Worm (Caenorhabditis elegans) whole organism, L3 larva: Measurements from ENCODE around the gene sdf-9.
A peak's percentile ranks its signal among the peaks of the same experiment; 100 is the strongest.

Experiments
- R02D3.7 ChIP-seq: fragments of 150-350 bp; optimal IDR thresholded peaks from 2 replicates; lab custom pipeline; 2014; ENCODE audit warnings: missing biosample characterization, missing genetic modification characterization
- ZK546.5 ChIP-seq: sonication (generic microtip); optimal IDR thresholded peaks from 2 replicates; lab custom pipeline; 2017; ENCODE audit warnings: missing biosample characterization, missing genetic modification characterization
- aly-2 ChIP-seq: fragments of 150-350 bp; optimal IDR thresholded peaks from 2 replicates; lab custom pipeline; 2014; ENCODE audit warnings: missing biosample characterization, missing genetic modification characterization
- ama-1 ChIP-seq: fragments of 150-350 bp; optimal IDR thresholded peaks from 2 replicates; lab custom pipeline; 2018
- ceh-16 ChIP-seq: sonication (generic microtip); optimal IDR thresholded peaks from 2 replicates; lab custom pipeline; 2017; ENCODE audit warnings: missing biosample characterization, missing genetic modification characterization
- ceh-28 ChIP-seq: fragments of 150-350 bp; optimal IDR thresholded peaks from 2 replicates; lab custom pipeline; 2014; ENCODE audit warnings: missing biosample characterization, missing genetic modification reagents, missing genetic modification characterization
- ceh-82 ChIP-seq: fragments of 150-350 bp; optimal IDR thresholded peaks from 2 replicates; lab custom pipeline; 2014; ENCODE audit warnings: missing biosample characterization, missing genetic modification characterization
- daf-12 ChIP-seq: fragments of 150-350 bp; optimal IDR thresholded peaks from 2 replicates; lab custom pipeline; 2014; ENCODE audit warnings: missing biosample characterization, missing genetic modification reagents, missing genetic modification characterization
- egl-27 ChIP-seq: sonication (generic microtip); optimal IDR thresholded peaks from 4 replicates; lab custom pipeline; 2017; ENCODE audit warnings: missing biosample characterization, missing genetic modification reagents, missing genetic modification characterization
- egl-5 ChIP-seq: fragments of 150-350 bp; optimal IDR thresholded peaks from 2 replicates; lab custom pipeline; 2017; ENCODE audit warnings: missing biosample characterization, missing genetic modification reagents, missing genetic modification characterization, inconsistent platforms
- elt-1 ChIP-seq: fragments of 150-350 bp; optimal IDR thresholded peaks from 2 replicates; lab custom pipeline; 2014; ENCODE audit warnings: missing biosample characterization, missing genetic modification characterization
- elt-2 ChIP-seq: sonication (generic microtip); optimal IDR thresholded peaks from 2 replicates; lab custom pipeline; 2016; ENCODE audit warnings: missing genetic modification reagents, mild to moderate bottlenecking, missing genetic modification characterization, missing compliant biosample characterization
- eor-1 ChIP-seq, 2 experiments: fragments of 150-350 bp; optimal IDR thresholded peaks; 2 replicates each; lab custom pipeline; 2014 to 2018; ENCODE audit warnings: missing biosample characterization in 2 of 2, missing genetic modification characterization in 2 of 2
- fkh-10 ChIP-seq: sonication (generic microtip); optimal IDR thresholded peaks from 2 replicates; lab custom pipeline; 2017; ENCODE audit warnings: missing biosample characterization, missing genetic modification reagents, missing genetic modification characterization
- fos-1 ChIP-seq: fragments of 150-350 bp; optimal IDR thresholded peaks from 2 replicates; lab custom pipeline; 2014; ENCODE audit warnings: missing biosample characterization, missing genetic modification characterization
- hmg-11 ChIP-seq: sonication (generic microtip); optimal IDR thresholded peaks from 2 replicates; lab custom pipeline; 2016; ENCODE audit warnings: missing genetic modification characterization, missing compliant biosample characterization
- jun-1 ChIP-seq: fragments of 150-350 bp; optimal IDR thresholded peaks from 2 replicates; lab custom pipeline; 2014; ENCODE audit warnings: missing biosample characterization, missing genetic modification reagents, missing genetic modification characterization
- lin-15B ChIP-seq: fragments of 150-350 bp; optimal IDR thresholded peaks from 2 replicates; lab custom pipeline; 2014; ENCODE audit warnings: missing biosample characterization, missing genetic modification characterization
- lin-39 ChIP-seq: fragments of 150-350 bp; optimal IDR thresholded peaks from 2 replicates; lab custom pipeline; 2018; ENCODE audit warnings: missing biosample characterization, missing genetic modification reagents, missing genetic modification characterization
- lsy-12 ChIP-seq: sonication (generic microtip); optimal IDR thresholded peaks from 2 replicates; lab custom pipeline; 2016; ENCODE audit warnings: mild to moderate bottlenecking, missing genetic modification characterization, missing compliant biosample characterization
- mdl-1 ChIP-seq: fragments of 150-350 bp; optimal IDR thresholded peaks from 2 replicates; lab custom pipeline; 2014; ENCODE audit warnings: missing biosample characterization, missing genetic modification characterization
- nfya-1 ChIP-seq: sonication (generic microtip); optimal IDR thresholded peaks from 2 replicates; lab custom pipeline; 2017; ENCODE audit warnings: missing genetic modification characterization, mild to moderate bottlenecking, missing compliant biosample characterization, antibody characterized with exemption, moderate library complexity; ENCODE audit not compliant: insufficient read depth
- nhr-11 ChIP-seq: fragments of 150-350 bp; optimal IDR thresholded peaks from 2 replicates; lab custom pipeline; 2014; ENCODE audit warnings: missing biosample characterization, missing genetic modification characterization
- nhr-12 ChIP-seq: fragments of 150-350 bp; optimal IDR thresholded peaks from 2 replicates; lab custom pipeline; 2014; ENCODE audit warnings: missing biosample characterization, missing genetic modification characterization
- nhr-23 ChIP-seq: fragments of 150-350 bp; optimal IDR thresholded peaks from 2 replicates; lab custom pipeline; 2014; ENCODE audit warnings: missing biosample characterization, missing genetic modification reagents, missing genetic modification characterization
- nhr-25 ChIP-seq: sonication (generic microtip); optimal IDR thresholded peaks from 2 replicates; lab custom pipeline; 2017; ENCODE audit warnings: missing biosample characterization, missing genetic modification characterization
- nhr-43 ChIP-seq: sonication (generic microtip); optimal IDR thresholded peaks from 2 replicates; lab custom pipeline; 2016; ENCODE audit warnings: mild to moderate bottlenecking, missing genetic modification characterization, missing compliant biosample characterization; ENCODE audit not compliant: poor library complexity, severe bottlenecking
- nhr-67 ChIP-seq: fragments of 150-350 bp; optimal IDR thresholded peaks from 2 replicates; lab custom pipeline; 2014; ENCODE audit warnings: missing biosample characterization, missing genetic modification characterization
- nhr-76 ChIP-seq: fragments of 150-350 bp; sonication (generic microtip); optimal IDR thresholded peaks from 5 replicates; lab custom pipeline; 2014; ENCODE audit warnings: missing biosample characterization, missing genetic modification characterization
- nhr-77 ChIP-seq: fragments of 150-350 bp; optimal IDR thresholded peaks from 2 replicates; lab custom pipeline; 2014; ENCODE audit warnings: missing biosample characterization, missing genetic modification characterization
- pha-4 ChIP-seq: fragments of 150-350 bp; optimal IDR thresholded peaks from 2 replicates; lab custom pipeline; 2014; ENCODE audit warnings: missing biosample characterization, missing genetic modification reagents, missing genetic modification characterization
- pqm-1 ChIP-seq: fragments of 150-350 bp; optimal IDR thresholded peaks from 2 replicates; lab custom pipeline; 2017; ENCODE audit warnings: missing biosample characterization, missing genetic modification characterization, inconsistent platforms
- sea-2 ChIP-seq: fragments of 150-350 bp; sonication (generic microtip); optimal IDR thresholded peaks from 4 replicates; lab custom pipeline; 2014; ENCODE audit warnings: missing biosample characterization, missing genetic modification reagents, missing genetic modification characterization
- skn-1 ChIP-seq: fragments of 150-350 bp; optimal IDR thresholded peaks from 2 replicates; lab custom pipeline; 2014; ENCODE audit warnings: missing biosample characterization, missing genetic modification characterization
- snpc-4 ChIP-seq: fragments of 150-350 bp; optimal IDR thresholded peaks from 2 replicates; lab custom pipeline; 2014; ENCODE audit warnings: missing biosample characterization, missing genetic modification characterization
- tbx-2 ChIP-seq: sonication (generic microtip); optimal IDR thresholded peaks from 2 replicates; lab custom pipeline; 2016; ENCODE audit warnings: mild to moderate bottlenecking, missing genetic modification characterization, missing compliant biosample characterization
- zag-1 ChIP-seq: fragments of 150-350 bp; optimal IDR thresholded peaks from 2 replicates; lab custom pipeline; 2014; ENCODE audit warnings: missing biosample characterization, missing genetic modification characterization
- ztf-11 ChIP-seq: fragments of 150-350 bp; optimal IDR thresholded peaks from 2 replicates; lab custom pipeline; 2014; ENCODE audit warnings: missing biosample characterization, missing genetic modification characterization
- ztf-4 ChIP-seq: fragments of 150-350 bp; optimal IDR thresholded peaks from 2 replicates; lab custom pipeline; 2014; ENCODE audit warnings: missing biosample characterization, missing genetic modification characterization

sdf-9 gene

DNA sequence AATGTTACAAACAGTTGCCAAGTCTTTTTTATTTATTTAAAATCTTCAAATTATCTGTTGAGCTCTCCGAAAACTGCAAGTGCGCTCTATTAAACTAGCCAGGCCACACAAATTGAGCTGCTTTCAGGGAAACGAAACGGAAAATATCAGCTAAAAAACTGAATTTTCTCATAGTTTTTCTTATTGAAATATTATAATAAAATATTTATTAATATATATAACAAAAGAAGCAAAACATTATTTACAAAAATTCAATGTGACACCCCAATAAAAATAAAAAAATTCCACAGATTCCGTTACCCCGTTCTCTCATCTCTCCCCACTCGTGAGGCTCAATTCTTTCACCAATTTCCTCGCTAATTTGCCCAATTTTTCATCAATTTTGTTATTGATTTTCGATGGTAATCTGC lies 34.5 kb downstream of the sdf-9 start:
- TF ChIP-seq pha-4 (tag; lab: Kevin White, UChicago) (peak; percentile 35), lin-15B (tag; lab: Kevin White, UChicago) (peak; percentile 10), jun-1 (tag; lab: Kevin White, UChicago) (no peak), nhr-77 (tag; lab: Kevin White, UChicago) (no peak), fkh-10 (GFP tag; lab: Kevin White, UChicago) (no peak), hmg-11 (tag; lab: Kevin White, UChicago) (peak; percentile 34), fos-1 (no peak), eor-1 (tag; optimal IDR thresholded peaks at IDR 0.05; lab: Kevin White, UChicago) (no peak), sea-2 (GFP tag; lab: Kevin White, UChicago) (no peak), ZK546.5 (tag; lab: Kevin White, UChicago) (no peak), mdl-1 (tag; lab: Kevin White, UChicago) (no peak)

- TF ChIP-seq ceh-16 (no peak), lin-15B (tag; lab: Kevin White, UChicago) (peak; percentile 34), nhr-43 (tag; lab: Kevin White, UChicago) (no peak), nfya-1 (tag; lab: Kevin White, UChicago) (peak; percentile 46), ceh-28 (tag; lab: Kevin White, UChicago) (peak; percentile 36)
Observed at ce11 chrV:20837765-20838164, 39.7 kb downstream of the sdf-9 start, which contains the start of gene mrps-12. mrps-12 (plus strand) TSS chrV:20838080.

DNA sequence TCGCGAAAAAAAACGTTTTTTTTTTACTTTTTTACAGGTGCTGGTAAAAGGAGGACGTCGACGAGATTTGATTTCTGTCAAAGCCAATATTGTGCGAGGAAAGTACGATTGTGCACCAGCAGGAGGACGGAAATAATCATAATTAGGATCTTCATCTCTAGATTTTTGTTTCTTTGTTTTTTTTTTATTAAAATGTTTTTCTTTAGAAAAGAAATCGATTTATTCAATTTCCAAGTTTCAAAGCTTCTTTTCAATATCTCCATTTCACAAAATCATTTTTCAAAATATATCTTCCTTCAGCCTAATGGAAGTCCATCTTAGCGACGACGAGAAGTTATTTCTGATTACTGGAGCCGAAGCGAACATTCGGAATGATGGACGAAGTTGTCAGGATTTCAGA lies 40.5 kb downstream of the sdf-9 start, which contains the start of gene exos-7:
TSS of gene exos-7 (plus strand) at position 301 of the 400 bp plus-strand sequence.
- TF ChIP-seq fos-1 (no peak), nhr-11 (tag; lab: Kevin White, UChicago) (no peak), nhr-77 (tag; lab: Kevin White, UChicago) (no peak), tbx-2 (no peak), hmg-11 (tag; lab: Kevin White, UChicago) (no peak), ztf-11 (no peak), ceh-16 (no peak), jun-1 (tag; lab: Kevin White, UChicago) (no peak), nhr-12 (tag; lab: Kevin White, UChicago) (no peak), nhr-76 (tag; lab: Kevin White, UChicago) (no peak), ceh-82 (no peak), ama-1 (lab: Kevin White, UChicago) (no peak), elt-1 (tag; lab: Kevin White, UChicago) (no peak), skn-1 (tag; lab: Kevin White, UChicago) (no peak), ceh-28 (tag; lab: Kevin White, UChicago) (no peak), nhr-67 (tag; lab: Kevin White, UChicago) (no peak), pqm-1 (tag; lab: Kevin White, UChicago) (no peak), nhr-25 (tag; lab: Kevin White, UChicago) (no peak)
- TF ChIP-seq, all 47 proteins: peak for 0

ce11 chrV:20841484-20841883 lies 43.5 kb downstream of the sdf-9 start:
- TF ChIP-seq nfya-1 (tag; lab: Kevin White, UChicago) (no peak), ceh-82 (no peak), fos-1 (no peak), zag-1 (tag; lab: Kevin White, UChicago) (no peak)

DNA sequence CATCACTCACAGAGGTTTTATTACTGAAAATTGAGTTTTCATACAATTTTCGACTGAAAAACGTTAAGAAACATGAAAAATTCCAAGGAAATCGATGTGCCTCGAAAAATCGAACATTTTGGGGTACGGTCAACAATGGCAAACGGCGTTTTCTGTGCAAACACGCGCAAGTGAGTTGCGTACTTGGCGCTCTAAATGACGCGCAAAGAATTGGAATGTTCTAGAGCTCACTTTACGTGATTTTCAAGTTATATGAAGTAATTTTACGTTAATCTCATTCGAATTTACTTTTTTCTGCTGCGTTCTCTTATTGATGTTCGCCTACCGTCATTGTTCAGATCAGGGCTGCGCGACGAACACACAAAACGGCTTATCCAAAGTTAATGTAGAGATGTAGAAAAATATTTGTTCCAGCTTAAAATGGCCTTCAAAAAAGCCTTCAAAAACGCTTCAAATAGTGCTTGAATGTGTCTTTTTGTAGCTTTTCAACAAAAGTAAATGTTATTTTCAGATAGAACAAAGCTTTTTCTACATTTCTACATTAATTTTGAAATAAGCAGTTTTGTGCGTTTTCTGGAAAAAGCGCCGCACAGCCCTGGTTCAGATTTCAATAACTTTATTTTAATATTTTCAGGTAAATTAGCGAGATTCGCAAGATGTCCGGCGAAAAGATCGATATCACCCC lies 47.6 kb downstream of the sdf-9 start, which contains the start of the genes F31D4.2 and fkb-6:
TSS of gene F31D4.2 (minus strand) at position 23 of the 685 bp plus-strand sequence.
TSS of gene fkb-6 (plus strand) at position 635 of the 685 bp plus-strand sequence.
- TF ChIP-seq nhr-43 (tag; lab: Kevin White, UChicago) = peak; percentile 37
- TF ChIP-seq ztf-4 = peak; percentile 1
- no peak for TF ChIP-seq eor-1 (tag; optimal IDR thresholded peaks at IDR 0.05; lab: Kevin White, UChicago)
- peak; percentile 52 for TF ChIP-seq snpc-4 (tag; lab: Kevin White, UChicago)
- TF ChIP-seq nhr-25 (tag; lab: Kevin White, UChicago) = peak; percentile 82
- TF ChIP-seq egl-5 (tag; lab: Kevin White, UChicago) = peak; percentile 45
- peak; percentile 72 for TF ChIP-seq pha-4 (tag; lab: Kevin White, UChicago)
- TF ChIP-seq skn-1 (tag; lab: Kevin White, UChicago) = peak; percentile 3
- peak; percentile 7 for TF ChIP-seq egl-27 (tag; lab: Kevin White, UChicago)
- TF ChIP-seq jun-1 (tag; lab: Kevin White, UChicago) = peak; percentile 43
- TF ChIP-seq lin-39 (tag; lab: Kevin White, UChicago) = peak; percentile 63
- peak; percentile 45 for TF ChIP-seq R02D3.7 (tag; lab: Kevin White, UChicago)
- TF ChIP-seq elt-2 = peak; percentile 41
- peak; percentile 85 for TF ChIP-seq nfya-1 (tag; lab: Kevin White, UChicago)
- TF ChIP-seq fkh-10 (GFP tag; lab: Kevin White, UChicago) = peak; percentile 74
- no peak for TF ChIP-seq nhr-11 (tag; lab: Kevin White, UChicago)
- TF ChIP-seq ceh-28 (tag; lab: Kevin White, UChicago) = peak; percentile 76
- peak; percentile 84 for TF ChIP-seq hmg-11 (tag; lab: Kevin White, UChicago)
- TF ChIP-seq lin-15B (tag; lab: Kevin White, UChicago) = peak; percentile 62
- no peak for TF ChIP-seq nhr-76 (tag; lab: Kevin White, UChicago)
- no peak for TF ChIP-seq daf-12 (tag; lab: Kevin White, UChicago)
- TF ChIP-seq nhr-23 (tag; lab: Kevin White, UChicago) = peak; percentile 48
- TF ChIP-seq aly-2 (tag; lab: Kevin White, UChicago) = no peak
- TF ChIP-seq nhr-12 (tag; lab: Kevin White, UChicago) = no peak
- peak; percentile 60 for TF ChIP-seq lsy-12 (tag; lab: Kevin White, UChicago)
